Fruit fly (Drosophila melanogaster): Measurements from ENCODE around the gene CG12479.

CG12479 gene

dm6 chrX:14118479-14118878 is 33.3 kb downstream of the CG12479 start (continued):
- peak; percentile 18 for TF ChIP-seq CG32006 (GFP tag; optimal IDR thresholded peaks at IDR 0.05)
- TF ChIP-seq achi (GFP tag; optimal IDR thresholded peaks at IDR 0.05), result peak; percentile 1
- TF ChIP-seq acj6 (GFP tag; optimal IDR thresholded peaks at IDR 0.05), result peak; percentile 8
- TF ChIP-seq net (GFP tag; optimal IDR thresholded peaks at IDR 0.05), result no peak
- no peak for TF ChIP-seq spab (GFP tag; optimal IDR thresholded peaks at IDR 0.05)
- no peak for TF ChIP-seq Hr39 (GFP tag; optimal IDR thresholded peaks at IDR 0.05)
- TF ChIP-seq CG16779 (tag; optimal IDR thresholded peaks at IDR 0.05), result no peak
- no peak for TF ChIP-seq CG1621 (tag; optimal IDR thresholded peaks at IDR 0.05)
- TF ChIP-seq Eip75B (GFP tag; optimal IDR thresholded peaks at IDR 0.05), result no peak
- no peak for TF ChIP-seq dsx (GFP tag; optimal IDR thresholded peaks at IDR 0.05; ENCODE audit: poor library complexity, severe bottlenecking)
- TF ChIP-seq fkh (GFP tag; optimal IDR thresholded peaks at IDR 0.05), result no peak
- TF ChIP-seq Met (GFP tag; optimal IDR thresholded peaks at IDR 0.05), result peak; percentile 13
- TF ChIP-seq ss (GFP tag; optimal IDR thresholded peaks at IDR 0.05), result no peak
- TF ChIP-seq vri (GFP tag; optimal IDR thresholded peaks at IDR 0.05), result no peak
- TF ChIP-seq Smox (GFP tag; optimal IDR thresholded peaks at IDR 0.05), result peak; percentile 30
- TF ChIP-seq CG9139 (GFP tag; optimal IDR thresholded peaks at IDR 0.05), result no peak
- peak; percentile 78 for TF ChIP-seq Eip78C (GFP tag)
- no peak for TF ChIP-seq fd85E (GFP tag; optimal IDR thresholded peaks at IDR 0.05)
- TF ChIP-seq fd59A (GFP tag; optimal IDR thresholded peaks at IDR 0.05), result no peak
- no peak for TF ChIP-seq topi (GFP tag; optimal IDR thresholded peaks at IDR 0.05)
- no peak for TF ChIP-seq Gug (GFP tag; IDR thresholded peaks at IDR 0.05)
- no peak for TF ChIP-seq Hr38 (GFP tag; optimal IDR thresholded peaks at IDR 0.05)
- TF ChIP-seq Lpt (GFP tag; optimal IDR thresholded peaks at IDR 0.05), result no peak
- TF ChIP-seq pdm3 (GFP tag; optimal IDR thresholded peaks at IDR 0.05), result no peak
- no peak for TF ChIP-seq Blimp-1 (GFP tag; optimal IDR thresholded peaks at IDR 0.05)

DNA sequence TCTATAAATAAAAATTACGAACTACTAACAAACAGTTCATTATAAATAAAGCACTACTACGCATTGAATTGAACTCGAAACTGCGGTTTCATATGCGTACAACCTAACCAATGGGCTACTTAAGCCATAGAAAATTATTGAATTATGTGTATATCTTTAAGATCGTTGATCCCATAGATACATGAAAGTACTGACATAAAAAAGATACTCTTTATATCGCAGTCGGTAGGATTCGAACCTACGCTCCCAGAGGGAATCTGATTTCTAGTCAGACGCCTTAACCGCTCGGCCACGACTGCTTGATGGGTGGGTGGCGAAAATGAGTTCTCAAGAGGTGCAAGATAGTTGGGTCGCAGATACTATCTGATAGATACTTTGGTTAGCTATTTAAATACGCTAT is 34.3 kb downstream of the CG12479 start:
- TF ChIP-seq CG8119 (GFP tag; IDR thresholded peaks at IDR 0.05) (no peak), svp (GFP tag) (peak; percentile 12)

dm6 chrX:14103165-14103950 is 48.4 kb downstream of the CG12479 start:
- peak; percentile 3 for TF ChIP-seq Blimp-1 (GFP tag; optimal IDR thresholded peaks at IDR 0.05)
- TF ChIP-seq Hr4 (GFP tag; optimal IDR thresholded peaks at IDR 0.05), result no peak
